Fruit fly (Drosophila melanogaster) whole organism, embryonic: Measurements from ENCODE around the gene CG43090.

Source experiments
- B-H2 ChIP-seq: fragments of 200-800 bp; sonication (Bioruptor generic); optimal IDR thresholded peaks from 2 replicates; lab custom pipeline; 2018; ENCODE audit warnings: missing biosample characterization, mild to moderate bottlenecking, missing genetic modification characterization
- Blimp-1 ChIP-seq: fragments of 200-800 bp; sonication (Bioruptor generic); optimal IDR thresholded peaks from 3 replicates; lab custom pipeline; 2018; ENCODE audit warnings: missing biosample characterization, missing genetic modification characterization, mild to moderate bottlenecking, moderate library complexity, missing genetic modification reagents
- CG11560 ChIP-seq: fragments of 200-800 bp; sonication (Bioruptor generic); IDR thresholded peaks from 3 replicates; pipeline ENCODE4 v1.3.6; 2022; ENCODE audit warnings: missing biosample characterization, missing genetic modification characterization
- CG11695 ChIP-seq: fragments of 200-800 bp; sonication (Bioruptor generic); IDR thresholded peaks from 3 replicates; pipeline ENCODE4 v1.3.6; 2022; ENCODE audit warnings: missing biosample characterization, missing genetic modification characterization
- CG12769 ChIP-seq: fragments of 200-800 bp; sonication (Bioruptor generic); optimal IDR thresholded peaks from 2 replicates; lab custom pipeline; 2019; ENCODE audit warnings: missing biosample characterization, mild to moderate bottlenecking, missing genetic modification characterization, moderate library complexity
- CG14050 ChIP-seq: fragments of 200-800 bp; sonication (Bioruptor generic); IDR thresholded peaks from 3 replicates; pipeline ENCODE4 v1.3.6; 2022; ENCODE audit warnings: missing biosample characterization, missing genetic modification characterization
- CG15479 ChIP-seq: fragments of 200-800 bp; sonication (Bioruptor generic); optimal IDR thresholded peaks from 3 replicates; lab custom pipeline; 2019; ENCODE audit warnings: missing biosample characterization, mild to moderate bottlenecking, missing genetic modification characterization, moderate library complexity
- CG18011 ChIP-seq: fragments of 200-800 bp; sonication (Bioruptor generic); optimal IDR thresholded peaks from 2 replicates; lab custom pipeline; 2017; ENCODE audit warnings: missing biosample characterization, missing genetic modification characterization, mild to moderate bottlenecking, moderate library complexity, missing genotype
- CG1832 ChIP-seq: fragments of 200-800 bp; sonication (Bioruptor generic); optimal IDR thresholded peaks from 2 replicates; lab custom pipeline; 2017; ENCODE audit warnings: missing biosample characterization, mild to moderate bottlenecking, missing genetic modification characterization, inconsistent platforms
- CG31365 ChIP-seq: fragments of 200-800 bp; sonication (Bioruptor generic); optimal IDR thresholded peaks from 2 replicates; lab custom pipeline; 2018; ENCODE audit warnings: missing biosample characterization, mild to moderate bottlenecking, missing genetic modification characterization
- CG32767 ChIP-seq: fragments of 200-800 bp; sonication (Bioruptor generic); IDR thresholded peaks from 2 replicates; pipeline ENCODE4 v1.3.6; 2022; ENCODE audit warnings: missing biosample characterization, missing genetic modification characterization
- CG3407 ChIP-seq: fragments of 200-800 bp; sonication (Bioruptor generic); optimal IDR thresholded peaks from 2 replicates; lab custom pipeline; 2018; ENCODE audit warnings: missing biosample characterization, mild to moderate bottlenecking, missing genetic modification characterization
- CG4328 ChIP-seq: fragments of 200-800 bp; sonication (Bioruptor generic); optimal IDR thresholded peaks from 3 replicates; lab custom pipeline; 2017; ENCODE audit warnings: missing biosample characterization, missing genetic modification reagents, missing genetic modification characterization
- CG5180 ChIP-seq: fragments of 200-800 bp; sonication (Bioruptor generic); optimal IDR thresholded peaks from 3 replicates; lab custom pipeline; 2017; ENCODE audit warnings: missing biosample characterization, missing genetic modification characterization, mild to moderate bottlenecking, moderate library complexity, missing genetic modification reagents
- CG7556 ChIP-seq: fragments of 200-800 bp; sonication (Bioruptor generic); optimal IDR thresholded peaks from 2 replicates; lab custom pipeline; 2017; ENCODE audit warnings: missing biosample characterization, mild to moderate bottlenecking, missing genetic modification characterization
- CG8944 ChIP-seq: fragments of 200-800 bp; sonication (Bioruptor generic); optimal IDR thresholded peaks from 3 replicates; lab custom pipeline; 2016; ENCODE audit warnings: missing biosample characterization, missing genetic modification characterization
- CHES-1-like ChIP-seq: fragments of 200-800 bp; sonication (Bioruptor generic); optimal IDR thresholded peaks from 2 replicates; lab custom pipeline; 2016; ENCODE audit warnings: missing biosample characterization, missing genetic modification characterization
- Deaf1 ChIP-seq: fragments of 200-800 bp; optimal IDR thresholded peaks from 3 replicates; lab custom pipeline; 2019; ENCODE audit warnings: missing biosample characterization, mild to moderate bottlenecking, missing genetic modification characterization, moderate library complexity
- Dfd ChIP-seq, 2 experiments: fragments of >200 bp; optimal IDR thresholded peaks; 2 replicates each; lab custom pipeline; 2017; ENCODE audit warnings: missing biosample characterization in 2 of 2, missing genetic modification characterization in 2 of 2
- HLH4C ChIP-seq: fragments of 200-800 bp; sonication (Bioruptor generic); IDR thresholded peaks from 3 replicates; pipeline ENCODE4 v1.3.6; 2022; ENCODE audit warnings: missing biosample characterization, missing genetic modification characterization; ENCODE audit not compliant: partially characterized antibody
- Hmr ChIP-seq: fragments of 200-800 bp; sonication (Bioruptor generic); optimal IDR thresholded peaks from 3 replicates; lab custom pipeline; 2017; ENCODE audit warnings: mild to moderate bottlenecking, missing biosample characterization, missing genetic modification reagents, missing genetic modification characterization
- Hr3 ChIP-seq: fragments of 200-800 bp; sonication (Bioruptor generic); optimal IDR thresholded peaks from 3 replicates; lab custom pipeline; 2016; ENCODE audit warnings: missing biosample characterization, missing genetic modification characterization
- Hr39 ChIP-seq: fragments of >200 bp; optimal IDR thresholded peaks from 2 replicates; lab custom pipeline; 2017
- MESR4 ChIP-seq: fragments of 200-800 bp; sonication (Bioruptor generic); optimal IDR thresholded peaks from 2 replicates; lab custom pipeline; 2018; ENCODE audit warnings: missing biosample characterization, mild to moderate bottlenecking, missing genetic modification characterization, moderate library complexity
- Rx ChIP-seq: fragments of 200-800 bp; sonication (Bioruptor generic); IDR thresholded peaks from 2 replicates; pipeline ENCODE4 v1.3.6; 2022; ENCODE audit warnings: missing biosample characterization, missing genetic modification characterization
- Sin3A ChIP-seq: fragments of >200 bp; optimal IDR thresholded peaks from 2 replicates; lab custom pipeline; 2018
- Tbp ChIP-seq: fragments of >200 bp; optimal IDR thresholded peaks from 2 replicates; lab custom pipeline; 2018; ENCODE audit warnings: missing biosample characterization, missing genetic modification characterization
- Trl ChIP-seq, 3 experiments: fragments of >200 bp in 2 of 3; fragments of 200-800 bp in 1 of 3; sonication (Bioruptor generic) in 1 of 3; optimal IDR thresholded peaks; 2 replicates in 1 of 3; 3 replicates in 2 of 3; lab custom pipeline; 2016 to 2017; ENCODE audit warnings: missing biosample characterization in 1 of 3, missing genetic modification characterization in 1 of 3
- YL-1 ChIP-seq: fragments of 200-800 bp; sonication (Bioruptor generic); optimal IDR thresholded peaks from 3 replicates; lab custom pipeline; 2017; ENCODE audit warnings: missing biosample characterization, mild to moderate bottlenecking, missing genetic modification characterization
- abd-A ChIP-seq: fragments of 200-800 bp; sonication (Bioruptor generic); optimal IDR thresholded peaks from 3 replicates; lab custom pipeline; 2019; ENCODE audit warnings: missing biosample characterization, mild to moderate bottlenecking, missing genetic modification characterization, moderate library complexity
- amos ChIP-seq: fragments of 200-800 bp; sonication (Bioruptor generic); IDR thresholded peaks from 2 replicates; pipeline ENCODE4 v1.3.6; 2022; ENCODE audit warnings: missing biosample characterization, missing genetic modification characterization; ENCODE audit not compliant: partially characterized antibody
- bsh ChIP-seq, 2 experiments: fragments of 200-800 bp; sonication (Bioruptor generic); optimal IDR thresholded peaks; 2 replicates each; lab custom pipeline; 2017 to 2018; ENCODE audit warnings: mild to moderate bottlenecking in 2 of 2, missing biosample characterization in 2 of 2, missing genetic modification characterization in 2 of 2, moderate library complexity in 1 of 2
- chinmo ChIP-seq: fragments of 200-800 bp; sonication (Bioruptor generic); IDR thresholded peaks from 4 replicates; pipeline ENCODE4 v1.3.6; 2022; ENCODE audit warnings: missing biosample characterization, missing genetic modification characterization; ENCODE audit not compliant: partially characterized antibody
- corto ChIP-seq: fragments of 200-800 bp; sonication (Bioruptor generic); optimal IDR thresholded peaks from 2 replicates; lab custom pipeline; 2016; ENCODE audit warnings: missing biosample characterization, mild to moderate bottlenecking, missing genetic modification characterization, moderate library complexity
- crol ChIP-seq: fragments of 200-800 bp; sonication (Bioruptor generic); IDR thresholded peaks from 2 replicates; pipeline ENCODE4 v1.3.6; 2022; ENCODE audit warnings: missing biosample characterization, missing genetic modification characterization
- exex ChIP-seq: fragments of 200-800 bp; sonication (Bioruptor generic); optimal IDR thresholded peaks from 4 replicates; lab custom pipeline; 2018; ENCODE audit warnings: missing biosample characterization, mild to moderate bottlenecking, missing genetic modification characterization, moderate library complexity
- fu2 ChIP-seq: fragments of 200-800 bp; sonication (Bioruptor generic); optimal IDR thresholded peaks from 2 replicates; lab custom pipeline; 2016; ENCODE audit warnings: missing biosample characterization, missing genetic modification characterization
- gsb-n ChIP-seq: fragments of 200-800 bp; sonication (Bioruptor generic); optimal IDR thresholded peaks from 3 replicates; lab custom pipeline; 2018; ENCODE audit warnings: missing biosample characterization, mild to moderate bottlenecking, missing genetic modification characterization
- pan ChIP-seq, 4 experiments: fragments of >200 bp in 3 of 4; fragments of 200-800 bp in 1 of 4; sonication (Bioruptor generic) in 1 of 4; optimal IDR thresholded peaks in 3 of 4; IDR thresholded peaks in 1 of 4; 2 replicates each; pipeline versions ENCODE4 v1.3.6 to Lab custom; 2017 to 2022; ENCODE audit warnings: missing biosample characterization in 2 of 4, missing genetic modification characterization in 2 of 4, mixed read lengths in 1 of 4
- pfk ChIP-seq: fragments of 200-800 bp; sonication (Bioruptor generic); optimal IDR thresholded peaks from 2 replicates; lab custom pipeline; 2018; ENCODE audit warnings: missing biosample characterization, mild to moderate bottlenecking, missing genetic modification characterization, moderate library complexity
- sens ChIP-seq: fragments of 200-800 bp; sonication (Bioruptor generic); peaks from one replicate; lab custom pipeline; 2016; ENCODE audit warnings: missing biosample characterization, missing genetic modification characterization
- sna ChIP-seq: fragments of 200-800 bp; sonication (Bioruptor generic); IDR thresholded peaks from 2 replicates; pipeline ENCODE4 v1.3.6; 2022; ENCODE audit warnings: missing biosample characterization, missing genetic modification characterization; ENCODE audit not compliant: partially characterized antibody
- stwl ChIP-seq: fragments of 200-800 bp; sonication (Bioruptor generic); optimal IDR thresholded peaks from 3 replicates; lab custom pipeline; 2018; ENCODE audit warnings: missing biosample characterization, mild to moderate bottlenecking, missing genetic modification characterization, moderate library complexity
- sug ChIP-seq: fragments of 200-800 bp; optimal IDR thresholded peaks from 2 replicates; lab custom pipeline; 2019; ENCODE audit warnings: missing biosample characterization, mild to moderate bottlenecking, missing genetic modification characterization, moderate library complexity
- ttk ChIP-seq: fragments of 200-800 bp; sonication (Bioruptor generic); IDR thresholded peaks from 2 replicates; pipeline ENCODE4 v2.1.2; 2022; ENCODE audit warnings: missing biosample characterization, missing genetic modification characterization
- vfl ChIP-seq: fragments of 200-800 bp; sonication (Bioruptor generic); optimal IDR thresholded peaks from 2 replicates; lab custom pipeline; 2016; ENCODE audit warnings: missing biosample characterization, missing genetic modification characterization
- wdn ChIP-seq: fragments of 200-800 bp; sonication (Bioruptor generic); IDR thresholded peaks from 2 replicates; pipeline ENCODE4 v1.3.6; 2022; ENCODE audit warnings: missing biosample characterization, missing genetic modification characterization

The CG43090 gene

dm6 chrX:6219845-6220345 lies 20.2 kb upstream of the CG43090 start, which contains the start of gene Efr (continued):
- TF ChIP-seq Tbp (GFP tag; lab: Kevin White, UChicago) (no peak), sug (tag; lab: Kevin White, UChicago) (peak; percentile 71), chinmo (GFP tag; lab: Robert Waterston, UW) (peak; percentile 91), sna (GFP tag; lab: Robert Waterston, UW) (no peak), Hmr (peak; percentile 30), stwl (peak; percentile 15), HLH4C (GFP tag; lab: Robert Waterston, UW) (peak; percentile 42; the same call in 2 of the 3 replicates), sens (GFP tag; lab: Kevin White, UChicago) (peak; percentile 48), CG4328 (GFP tag; lab: Kevin White, UChicago) (peak; percentile 47), Trl (optimal IDR thresholded peaks at IDR 0.05; lab: Kevin White, UChicago) (peak in 1 of 2 experiments; percentile 35), Trl (GFP tag; optimal IDR thresholded peaks at IDR 0.05; lab: Kevin White, UChicago) (no peak), CG3407 (no peak), YL-1 (GFP tag; lab: Kevin White, UChicago) (peak; percentile 5), gsb-n (tag; lab: Kevin White, UChicago) (no peak), CG15479 (GFP tag; lab: Kevin White, UChicago) (peak; percentile 10), vfl (GFP tag; lab: Kevin White, UChicago) (no peak), Rx (GFP tag; lab: Robert Waterston, UW) (no peak), amos (GFP tag; lab: Robert Waterston, UW) (peak; percentile 27; the same call in 1 of the 2 replicates), abd-A (peak; percentile 93), exex (tag; lab: Kevin White, UChicago) (peak; percentile 98)

- TF ChIP-seq MESR4 (no peak), Sin3A (no peak), Tbp (GFP tag; lab: Kevin White, UChicago) (no peak), CG5180 (GFP tag; lab: Kevin White, UChicago) (no peak), pfk (GFP tag; lab: Kevin White, UChicago) (no peak), CHES-1-like (GFP tag; lab: Kevin White, UChicago) (no peak), CG1832 (no peak), CG14050 (GFP tag; lab: Robert Waterston, UW) (no peak), CG12769 (tag; lab: Kevin White, UChicago) (no peak), pan (optimal IDR thresholded peaks at IDR 0.05; lab: Kevin White, UChicago) (no peak), pan (GFP tag; optimal IDR thresholded peaks at IDR 0.05 in 1 of 2, IDR thresholded peaks at IDR 0.05 in 1 of 2) (no peak), wdn (GFP tag; lab: Robert Waterston, UW) (no peak), CG18011 (GFP tag; lab: Kevin White, UChicago) (no peak)
- TF ChIP-seq, all 482 proteins: peak for 0
These were observed 19.5 kb upstream of the CG43090 start, which contains the start of gene Btnd for dm6 chrX:6219227-6219626. Gene Btnd, minus strand, starts transcription at chrX:6219327.

- TF ChIP-seq Dfd (GFP tag; optimal IDR thresholded peaks at IDR 0.05; lab: Kevin White, UChicago) (no peak), CG31365 (tag; lab: Kevin White, UChicago) (no peak), Hr3 (GFP tag; lab: Kevin White, UChicago) (no peak), Hr39 (peak; percentile 56), CG7556 (no peak), corto (no peak), fu2 (no peak), CG11560 (tag; lab: Robert Waterston, UW) (no peak), Blimp-1 (GFP tag; lab: Kevin White, UChicago) (no peak), CG32767 (GFP tag; lab: Robert Waterston, UW) (no peak), crol (GFP tag; lab: Robert Waterston, UW) (peak; percentile 58), sna (GFP tag; lab: Robert Waterston, UW) (no peak), B-H2 (no peak), CG8944 (GFP tag; lab: Kevin White, UChicago) (no peak), bsh (GFP tag; optimal IDR thresholded peaks at IDR 0.05; lab: Kevin White, UChicago) (no peak), CG11695 (GFP tag; lab: Robert Waterston, UW) (no peak), Deaf1 (tag; lab: Kevin White, UChicago) (peak; percentile 85), Hmr (no peak), ttk (GFP tag; lab: Robert Waterston, UW) (no peak)
These were observed 17.0 kb upstream of the CG43090 start for dm6 chrX:6216650-6217049.
